Fruit fly (Drosophila melanogaster) whole organism, embryonic: ENCODE measurements around the gene Grx5.

Source experiments
- CG1024 ChIP-seq: fragments of 200-800 bp; sonication (Bioruptor generic); IDR thresholded peaks from 2 replicates; pipeline ENCODE4 v1.3.6; 2022; ENCODE audit warnings: missing biosample characterization, missing genetic modification characterization
- CG11504 ChIP-seq: fragments of 200-800 bp; sonication (Bioruptor generic); optimal IDR thresholded peaks from 3 replicates; lab custom pipeline; 2019; ENCODE audit warnings: missing biosample characterization, mild to moderate bottlenecking, missing genetic modification characterization, moderate library complexity
- CG11723 ChIP-seq: fragments of 200-800 bp; sonication (Bioruptor generic); optimal IDR thresholded peaks from 2 replicates; lab custom pipeline; 2017; ENCODE audit warnings: missing biosample characterization, mild to moderate bottlenecking, missing genetic modification characterization
- CG12219 ChIP-seq: fragments of 200-800 bp; sonication (Bioruptor generic); optimal IDR thresholded peaks from 3 replicates; lab custom pipeline; 2018; ENCODE audit warnings: missing biosample characterization, mild to moderate bottlenecking, missing genetic modification characterization
- CG12236 ChIP-seq: fragments of 200-800 bp; sonication (Bioruptor generic); optimal IDR thresholded peaks from 2 replicates; lab custom pipeline; 2016; ENCODE audit warnings: missing biosample characterization, missing genetic modification characterization
- CG13894 ChIP-seq: fragments of 200-800 bp; sonication (Bioruptor generic); optimal IDR thresholded peaks from 3 replicates; lab custom pipeline; 2018; ENCODE audit warnings: missing biosample characterization, mild to moderate bottlenecking, missing genetic modification characterization, moderate library complexity
- CG16863 ChIP-seq: fragments of 200-800 bp; sonication (Bioruptor generic); optimal IDR thresholded peaks from 3 replicates; lab custom pipeline; 2016; ENCODE audit warnings: missing biosample characterization, missing genetic modification characterization
- CG17361 ChIP-seq: fragments of 200-800 bp; sonication (Bioruptor generic); IDR thresholded peaks from 3 replicates; pipeline ENCODE4 v1.3.6; 2022; ENCODE audit warnings: missing biosample characterization, missing genetic modification characterization
- CG2199 ChIP-seq: fragments of 200-800 bp; sonication (Bioruptor generic); IDR thresholded peaks from 3 replicates; pipeline ENCODE4 v1.3.6; 2022; ENCODE audit warnings: missing biosample characterization, missing genetic modification characterization
- CG2678 ChIP-seq: fragments of 200-800 bp; sonication (Bioruptor generic); optimal IDR thresholded peaks from 3 replicates; lab custom pipeline; 2019; ENCODE audit warnings: missing biosample characterization, mild to moderate bottlenecking, missing genetic modification characterization, moderate library complexity
- CG31441 ChIP-seq: fragments of 200-800 bp; sonication (Bioruptor generic); IDR thresholded peaks from 2 replicates; pipeline ENCODE4 v1.3.6; 2022; ENCODE audit warnings: missing biosample characterization, missing genetic modification characterization
- CG3995 ChIP-seq: fragments of 200-800 bp; sonication (Bioruptor generic); optimal IDR thresholded peaks from 3 replicates; lab custom pipeline; 2016; ENCODE audit warnings: missing biosample characterization, missing genetic modification characterization
- CG4360 ChIP-seq: fragments of 200-800 bp; sonication (Bioruptor generic); IDR thresholded peaks from 2 replicates; pipeline ENCODE4 v1.3.6; 2022; ENCODE audit warnings: missing biosample characterization, missing genetic modification characterization
- CG6175 ChIP-seq: fragments of 200-800 bp; sonication (Bioruptor generic); IDR thresholded peaks from 3 replicates; pipeline ENCODE4 v1.3.6; 2022; ENCODE audit warnings: missing biosample characterization, missing genetic modification characterization
- CG7271 ChIP-seq: fragments of 200-800 bp; sonication (Bioruptor generic); optimal IDR thresholded peaks from 2 replicates; lab custom pipeline; 2018; ENCODE audit warnings: missing biosample characterization, mild to moderate bottlenecking, missing genetic modification characterization, moderate library complexity
- CG7357 ChIP-seq: fragments of 200-800 bp; sonication (Bioruptor generic); IDR thresholded peaks from 3 replicates; pipeline ENCODE4 v1.3.6; 2022; ENCODE audit warnings: missing biosample characterization, missing genetic modification characterization
- CG7786 ChIP-seq: fragments of 200-800 bp; sonication (Bioruptor generic); optimal IDR thresholded peaks from 2 replicates; lab custom pipeline; 2016; ENCODE audit warnings: missing biosample characterization, missing genetic modification characterization
- CG7963 ChIP-seq: fragments of 200-800 bp; sonication (Bioruptor generic); IDR thresholded peaks from 3 replicates; pipeline ENCODE4 v1.3.6; 2022; ENCODE audit warnings: missing biosample characterization, missing genetic modification characterization; ENCODE audit not compliant: partially characterized antibody
- CG8388 ChIP-seq: fragments of 200-800 bp; sonication (Bioruptor generic); optimal IDR thresholded peaks from 2 replicates; lab custom pipeline; 2019; ENCODE audit warnings: missing biosample characterization, mild to moderate bottlenecking, missing genetic modification characterization, moderate library complexity
- CG9437 ChIP-seq: fragments of 200-800 bp; sonication (Bioruptor generic); optimal IDR thresholded peaks from 2 replicates; lab custom pipeline; 2018; ENCODE audit warnings: missing biosample characterization, mild to moderate bottlenecking, missing genetic modification characterization
- CG9727 ChIP-seq: fragments of 200-800 bp; sonication (Bioruptor generic); optimal IDR thresholded peaks from 3 replicates; lab custom pipeline; 2017; ENCODE audit warnings: missing biosample characterization, mild to moderate bottlenecking, missing genetic modification characterization
- Dad ChIP-seq: fragments of 200-800 bp; sonication (Bioruptor generic); optimal IDR thresholded peaks from 3 replicates; lab custom pipeline; 2016; ENCODE audit warnings: missing biosample characterization, missing genetic modification characterization
- Dbx ChIP-seq: fragments of 200-800 bp; sonication (Bioruptor generic); IDR thresholded peaks from 3 replicates; pipeline ENCODE4 v1.3.6; 2022; ENCODE audit warnings: missing biosample characterization, missing genetic modification characterization
- Doc3 ChIP-seq: fragments of 200-800 bp; sonication (Bioruptor generic); IDR thresholded peaks from 3 replicates; pipeline ENCODE4 v1.3.6; 2022; ENCODE audit warnings: missing biosample characterization, missing genetic modification characterization; ENCODE audit not compliant: partially characterized antibody
- Drgx ChIP-seq: fragments of 200-800 bp; sonication (Bioruptor generic); IDR thresholded peaks from 2 replicates; pipeline ENCODE4 v1.3.6; 2022; ENCODE audit warnings: missing biosample characterization, missing genetic modification characterization
- HLHmδ ChIP-seq: fragments of 200-800 bp; sonication (Bioruptor generic); optimal IDR thresholded peaks from 2 replicates; lab custom pipeline; 2018; ENCODE audit warnings: missing biosample characterization, mild to moderate bottlenecking, missing genetic modification characterization, moderate library complexity
- Kr ChIP-seq: fragments of 200-800 bp; sonication (Bioruptor generic); optimal IDR thresholded peaks from 2 replicates; lab custom pipeline; 2017; ENCODE audit warnings: missing biosample characterization, mild to moderate bottlenecking, missing genetic modification characterization
- Mad ChIP-seq: fragments of 200-800 bp; sonication (Bioruptor generic); optimal IDR thresholded peaks from 2 replicates; lab custom pipeline; 2016; ENCODE audit warnings: missing biosample characterization, missing genetic modification characterization
- Med ChIP-seq: fragments of 200-800 bp; sonication (Bioruptor generic); peaks from one replicate; lab custom pipeline; 2016; ENCODE audit warnings: missing biosample characterization, missing genetic modification characterization, mild to moderate bottlenecking, inconsistent platforms, moderate library complexity
- Pdp1 ChIP-seq, 2 experiments: fragments of 200-800 bp; sonication (Bioruptor generic); optimal IDR thresholded peaks; 3 replicates each; lab custom pipeline; 2016; ENCODE audit warnings: missing biosample characterization in 2 of 2, missing genetic modification characterization in 2 of 2, mild to moderate bottlenecking in 1 of 2, moderate library complexity in 1 of 2
- Six4 ChIP-seq: fragments of 200-800 bp; sonication (Bioruptor generic); optimal IDR thresholded peaks from 2 replicates; lab custom pipeline; 2016; ENCODE audit warnings: missing biosample characterization, missing genetic modification characterization
- Sox102F ChIP-seq: fragments of 200-800 bp; sonication (Bioruptor generic); optimal IDR thresholded peaks from 2 replicates; lab custom pipeline; 2018; ENCODE audit warnings: missing biosample characterization, mild to moderate bottlenecking, missing genetic modification characterization, moderate library complexity
- ara ChIP-seq: fragments of 200-800 bp; sonication (Bioruptor generic); IDR thresholded peaks from 2 replicates; pipeline ENCODE4 v1.3.6; 2022; ENCODE audit warnings: missing biosample characterization, missing genetic modification characterization
- bbx ChIP-seq: fragments of 200-800 bp; sonication (Bioruptor generic); IDR thresholded peaks from 2 replicates; pipeline ENCODE4 v1.3.6; 2022; ENCODE audit warnings: missing biosample characterization, missing genetic modification characterization; ENCODE audit not compliant: partially characterized antibody
- br ChIP-seq: fragments of >200 bp; optimal IDR thresholded peaks from 2 replicates; lab custom pipeline; 2017
- cg ChIP-seq: fragments of 200-800 bp; sonication (Bioruptor generic); optimal IDR thresholded peaks from 3 replicates; lab custom pipeline; 2019; ENCODE audit warnings: missing biosample characterization, mild to moderate bottlenecking, missing genetic modification characterization, moderate library complexity
- chif ChIP-seq, 2 experiments: fragments of 200-800 bp; sonication (Bioruptor generic); optimal IDR thresholded peaks; 3 replicates each; lab custom pipeline; 2016; ENCODE audit warnings: missing biosample characterization in 2 of 2, missing genetic modification characterization in 2 of 2
- ewg ChIP-seq: fragments of 200-800 bp; sonication (Bioruptor generic); optimal IDR thresholded peaks from 3 replicates; lab custom pipeline; 2017; ENCODE audit warnings: mild to moderate bottlenecking, missing biosample characterization, missing genetic modification reagents, missing genetic modification characterization
- grn ChIP-seq: fragments of 200-800 bp; sonication (Bioruptor generic); optimal IDR thresholded peaks from 3 replicates; lab custom pipeline; 2017; ENCODE audit warnings: missing biosample characterization, missing genetic modification characterization
- gt ChIP-seq: fragments of 200-800 bp; sonication (Bioruptor generic); IDR thresholded peaks from 2 replicates; pipeline ENCODE4 v1.3.6; 2022; ENCODE audit warnings: missing biosample characterization, missing genetic modification characterization
- jigr1 ChIP-seq: fragments of 200-800 bp; sonication (Bioruptor generic); IDR thresholded peaks from 3 replicates; pipeline ENCODE4 v1.3.6; 2022; ENCODE audit warnings: missing biosample characterization, missing genetic modification characterization
- kay ChIP-seq: fragments of 200-800 bp; sonication (Bioruptor generic); optimal IDR thresholded peaks from 2 replicates; lab custom pipeline; 2016; ENCODE audit warnings: missing biosample characterization, missing genetic modification characterization
- lmd ChIP-seq: fragments of 200-800 bp; sonication (Bioruptor generic); IDR thresholded peaks from 2 replicates; pipeline ENCODE4 v1.3.6; 2022; ENCODE audit warnings: missing biosample characterization, missing genetic modification characterization
- nerfin-2 ChIP-seq: fragments of 200-800 bp; sonication (Bioruptor generic); IDR thresholded peaks from 2 replicates; pipeline ENCODE4 v1.3.6; 2022; ENCODE audit warnings: missing biosample characterization, missing genetic modification characterization; ENCODE audit not compliant: partially characterized antibody
- pita ChIP-seq: fragments of 200-800 bp; sonication (Bioruptor generic); optimal IDR thresholded peaks from 2 replicates; lab custom pipeline; 2017; ENCODE audit warnings: missing biosample characterization, mild to moderate bottlenecking, missing genetic modification characterization
- pros ChIP-seq: fragments of 200-800 bp; sonication (Bioruptor generic); optimal IDR thresholded peaks from 3 replicates; lab custom pipeline; 2019; ENCODE audit warnings: missing biosample characterization, mild to moderate bottlenecking, missing genetic modification characterization, moderate library complexity
- sens-2 ChIP-seq: fragments of 200-800 bp; sonication (Bioruptor generic); IDR thresholded peaks from 2 replicates; pipeline ENCODE4 v1.3.6; 2022; ENCODE audit warnings: missing biosample characterization, missing genetic modification characterization
- tx ChIP-seq: fragments of 200-800 bp; sonication (Bioruptor generic); optimal IDR thresholded peaks from 2 replicates; lab custom pipeline; 2016; ENCODE audit warnings: missing biosample characterization, missing genetic modification characterization

The Grx5 gene

DNA sequence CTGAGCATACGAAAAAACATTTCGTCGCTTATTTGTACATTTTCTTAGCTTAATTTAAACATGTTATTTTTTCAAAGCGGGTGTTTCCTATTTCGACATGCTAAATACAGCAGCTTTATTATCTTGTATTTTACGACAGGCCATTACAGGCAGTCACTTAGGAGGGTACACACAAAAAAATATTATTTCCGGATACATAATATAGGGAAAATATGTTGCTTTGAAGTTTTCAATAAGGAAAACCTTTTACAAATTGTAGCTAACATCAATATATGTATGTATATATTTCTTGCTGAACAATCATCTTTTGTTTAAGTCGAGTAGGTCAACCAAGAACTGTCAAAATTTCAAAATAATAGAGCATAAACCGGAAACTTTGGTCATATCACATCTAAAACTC lies 21.0 kb upstream of the Grx5 start, which contains the start of gene CG46399:
CG46399 (plus strand) TSS at position 301 of the 400 bp plus-strand sequence.
- no peak for TF ChIP-seq gt
- TF ChIP-seq CG2199 (GFP tag; lab: Robert Waterston, UW) = no peak
- TF ChIP-seq Dbx (GFP tag; lab: Robert Waterston, UW) = no peak
- no peak for TF ChIP-seq jigr1 (GFP tag; lab: Robert Waterston, UW)
- no peak for TF ChIP-seq Sox102F (GFP tag; lab: Kevin White, UChicago)
- no peak for TF ChIP-seq ara (GFP tag; lab: Robert Waterston, UW)
- TF ChIP-seq CG12219 = no peak
- no peak for TF ChIP-seq pros (GFP tag; lab: Kevin White, UChicago)
- TF ChIP-seq Med (GFP tag; lab: Kevin White, UChicago) = no peak
- TF ChIP-seq CG9727 (GFP tag; lab: Kevin White, UChicago) = no peak
- no peak for TF ChIP-seq CG8388
- TF ChIP-seq CG3995 (GFP tag; lab: Kevin White, UChicago) = no peak
- TF ChIP-seq CG16863 (GFP tag; lab: Kevin White, UChicago) = no peak
- no peak for TF ChIP-seq CG6175
- no peak for TF ChIP-seq CG4360 (GFP tag; lab: Robert Waterston, UW)
- TF ChIP-seq CG7786 = no peak
- no peak for TF ChIP-seq CG9437

DNA sequence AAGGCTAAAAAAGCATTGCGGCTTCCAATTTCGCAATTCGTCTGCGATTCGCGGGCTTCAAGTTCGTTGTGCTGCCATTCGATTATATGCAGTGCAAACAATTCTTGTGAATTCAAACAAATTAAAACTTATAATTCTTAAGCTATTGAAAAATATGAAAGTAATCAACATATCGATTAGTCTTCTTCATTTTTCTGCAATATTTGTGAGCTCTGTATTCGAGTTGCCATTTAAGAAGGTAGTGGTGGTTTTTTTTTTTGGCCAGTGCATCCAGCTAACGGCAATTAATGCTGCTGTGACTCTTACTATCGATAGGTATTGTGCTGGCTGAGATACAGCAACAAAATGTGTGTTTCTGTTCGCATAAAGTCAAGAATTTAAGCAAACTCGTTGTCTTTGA lies 19.9 kb upstream of the Grx5 start:
- TF ChIP-seq CG11504 (no peak), Doc3 (GFP tag; lab: Robert Waterston, UW) (no peak), kay (GFP tag; lab: Kevin White, UChicago) (no peak), Drgx (GFP tag; lab: Robert Waterston, UW) (peak; percentile 62), Mad (GFP tag; lab: Kevin White, UChicago) (no peak), CG1024 (GFP tag; lab: Robert Waterston, UW) (no peak)

DNA sequence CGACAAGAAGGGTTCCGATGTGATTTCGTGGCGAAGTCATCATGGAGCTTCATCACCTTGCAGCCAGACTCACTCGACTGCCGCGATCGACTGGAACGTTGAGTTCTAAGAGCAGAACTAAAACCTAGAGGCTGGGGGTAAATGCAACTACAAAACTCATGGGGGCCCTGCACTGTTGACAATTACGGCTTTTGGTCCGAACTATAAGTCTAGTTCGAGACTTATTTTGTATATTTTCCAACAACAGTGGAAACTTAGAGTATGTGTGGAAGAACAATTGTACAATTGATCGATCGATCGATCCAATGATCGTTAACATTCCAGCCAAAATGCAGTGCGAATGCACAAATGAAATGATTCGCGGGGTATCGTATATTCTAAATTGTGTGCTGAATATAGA lies 18.3 kb upstream of the Grx5 start, which contains the start of gene CG9519:
CG9519 (minus strand) TSS at position 101 of the 400 bp plus-strand sequence.
- no peak for TF ChIP-seq CG11723 (GFP tag; lab: Kevin White, UChicago)
- TF ChIP-seq cg (GFP tag; lab: Kevin White, UChicago) = no peak
- no peak for TF ChIP-seq tx (GFP tag; lab: Kevin White, UChicago)

DNA sequence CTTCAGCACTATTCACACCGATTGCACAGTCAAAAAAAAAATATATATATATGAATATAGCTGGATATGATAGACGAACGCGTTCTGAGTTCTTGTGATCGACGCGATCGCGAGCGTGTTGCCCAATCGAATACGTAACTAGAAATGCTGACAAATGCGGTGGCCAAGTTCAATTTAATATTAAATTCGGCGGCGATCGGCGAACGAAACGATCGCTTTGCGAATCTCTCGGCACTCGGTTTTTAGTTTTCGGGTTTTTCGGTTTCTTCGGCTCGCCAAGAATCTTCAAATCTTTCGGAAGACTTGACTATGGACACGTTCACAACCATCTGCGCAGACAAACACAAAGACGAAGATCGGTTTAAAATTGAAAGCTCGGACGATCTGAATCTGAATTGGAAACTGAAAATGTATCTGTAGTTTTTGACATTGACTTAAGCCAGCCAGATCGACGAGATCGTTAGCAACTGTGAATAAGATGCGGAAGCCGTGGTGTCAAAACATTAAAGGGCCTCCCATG lies 15.2 kb upstream of the Grx5 start, which contains the start of gene CG9521:
CG9521 (minus strand) TSS at position 117 of the 520 bp plus-strand sequence.
- TF ChIP-seq CG13894 (tag; lab: Kevin White, UChicago) (peak; percentile 95), CG2678 (tag; lab: Kevin White, UChicago) (no peak), sens-2 (no peak), CG7357 (GFP tag; lab: Robert Waterston, UW) (no peak), Pdp1 (GFP tag; optimal IDR thresholded peaks at IDR 0.05; lab: Kevin White, UChicago) (peak in 1 of 2 experiments; percentile 8), pita (GFP tag; lab: Kevin White, UChicago) (no peak), chif (GFP tag; optimal IDR thresholded peaks at IDR 0.05; lab: Kevin White, UChicago) (no peak), grn (GFP tag; lab: Kevin White, UChicago) (no peak), HLHmδ (GFP tag; lab: Kevin White, UChicago) (no peak), bbx (GFP tag; lab: Robert Waterston, UW) (no peak), CG12236 (GFP tag; lab: Kevin White, UChicago) (no peak), Six4 (GFP tag; lab: Kevin White, UChicago) (no peak), CG7963 (GFP tag; lab: Robert Waterston, UW) (no peak), ewg (GFP tag; lab: Kevin White, UChicago) (no peak), lmd (GFP tag; lab: Robert Waterston, UW) (no peak), CG7271 (tag; lab: Kevin White, UChicago) (no peak), br (no peak), CG17361 (no peak), CG31441 (no peak), nerfin-2 (GFP tag; lab: Robert Waterston, UW) (no peak), Kr (GFP tag; lab: Kevin White, UChicago) (no peak), Dad (GFP tag; lab: Kevin White, UChicago) (no peak)
